Fruit fly (Drosophila melanogaster) whole organism, wandering third instar larva: ENCODE results near the gene Naa30B.

Source experiments
- Abd-B ChIP-seq: fragments of >200 bp; optimal IDR thresholded peaks from 2 replicates; lab custom pipeline; 2017; ENCODE audit warnings: missing biosample characterization, missing genetic modification characterization
- CG32264 ChIP-seq: fragments of 200-800 bp; sonication (Bioruptor generic); optimal IDR thresholded peaks from 2 replicates; lab custom pipeline; 2016; ENCODE audit warnings: missing biosample characterization, missing genetic modification characterization
- CG9705 ChIP-seq: fragments of 200-800 bp; sonication (Bioruptor generic); optimal IDR thresholded peaks from 2 replicates; lab custom pipeline; 2018; ENCODE audit warnings: missing biosample characterization, mild to moderate bottlenecking, missing genetic modification characterization
- CrebA ChIP-seq: fragments of 200-800 bp; sonication (Bioruptor generic); optimal IDR thresholded peaks from 2 replicates; lab custom pipeline; 2016; ENCODE audit warnings: missing biosample characterization, mild to moderate bottlenecking, missing genetic modification characterization, borderline replicate concordance
- Dfd ChIP-seq: fragments of >200 bp; optimal IDR thresholded peaks from 2 replicates; lab custom pipeline; 2017; ENCODE audit warnings: missing biosample characterization, missing genetic modification characterization
- Dif ChIP-seq: fragments of 200-275, 200-300 bp; sonication (Bioruptor generic); optimal IDR thresholded peaks from 2 replicates; lab custom pipeline; 2018; ENCODE audit warnings: missing biosample characterization, missing genetic modification characterization; ENCODE audit not compliant: partially characterized antibody
- GATAd ChIP-seq: sonication (Bioruptor generic); optimal IDR thresholded peaks from 2 replicates; lab custom pipeline; 2016; ENCODE audit warnings: missing biosample characterization, missing genetic modification characterization
- HLH106 ChIP-seq: fragments of 200-800 bp; optimal IDR thresholded peaks from 3 replicates; lab custom pipeline; 2019; ENCODE audit warnings: missing biosample characterization, mild to moderate bottlenecking, missing genetic modification characterization, moderate library complexity
- Hnf4 ChIP-seq: fragments of 200-800 bp; sonication (Bioruptor generic); optimal IDR thresholded peaks from 2 replicates; lab custom pipeline; 2016; ENCODE audit warnings: missing biosample characterization, mild to moderate bottlenecking, missing genetic modification characterization
- Hr78 ChIP-seq: fragments of >200 bp; optimal IDR thresholded peaks from 2 replicates; lab custom pipeline; 2017; ENCODE audit warnings: missing biosample characterization, missing genetic modification characterization
- Hr83 ChIP-seq: fragments of 200-300 bp; sonication (Bioruptor generic); optimal IDR thresholded peaks from 2 replicates; lab custom pipeline; 2016; ENCODE audit warnings: missing biosample characterization, mild to moderate bottlenecking, missing genetic modification characterization, moderate library complexity; ENCODE audit not compliant: poor library complexity, severe bottlenecking
- Jra ChIP-seq: sonication (Bioruptor generic); optimal IDR thresholded peaks from 2 replicates; lab custom pipeline; 2016; ENCODE audit warnings: missing biosample characterization, missing genetic modification characterization
- Mio ChIP-seq: sonication (Bioruptor generic); optimal IDR thresholded peaks from 2 replicates; lab custom pipeline; 2016; ENCODE audit warnings: missing biosample characterization, missing genetic modification characterization
- Myc ChIP-seq: fragments of >200 bp; optimal IDR thresholded peaks from 2 replicates; lab custom pipeline; 2017
- N ChIP-seq: fragments of >200 bp; optimal IDR thresholded peaks from 2 replicates; lab custom pipeline; 2018; ENCODE audit warnings: missing biosample characterization, missing external identifiers, missing genetic modification characterization
- OdsH ChIP-seq: fragments of 200-800 bp; sonication (Bioruptor generic); optimal IDR thresholded peaks from 2 replicates; lab custom pipeline; 2016; ENCODE audit warnings: missing biosample characterization, mild to moderate bottlenecking, missing genetic modification characterization
- Rel ChIP-seq, 2 experiments: fragments of 200-800 bp; sonication (Bioruptor generic) in 1 of 2; optimal IDR thresholded peaks; 2 replicates in 1 of 2; 3 replicates in 1 of 2; lab custom pipeline; 2016 to 2019; ENCODE audit warnings: mild to moderate bottlenecking in 2 of 2, missing biosample characterization in 2 of 2, missing genetic modification characterization in 2 of 2, moderate library complexity in 1 of 2
- Sp1 ChIP-seq: fragments of 200-800 bp; sonication (Bioruptor generic); optimal IDR thresholded peaks from 3 replicates; lab custom pipeline; 2019; ENCODE audit warnings: missing biosample characterization, mild to moderate bottlenecking, missing genetic modification characterization, moderate library complexity
- Vsx2 ChIP-seq: fragments of 200-300, 225-300 bp; sonication (Bioruptor generic); optimal IDR thresholded peaks from 2 replicates; lab custom pipeline; 2018; ENCODE audit warnings: missing biosample characterization, missing genetic modification characterization; ENCODE audit not compliant: partially characterized antibody
- br ChIP-seq: fragments of 200-800 bp; sonication (Bioruptor generic); optimal IDR thresholded peaks from 2 replicates; lab custom pipeline; 2016; ENCODE audit warnings: missing biosample characterization, missing genetic modification characterization
- brk ChIP-seq: fragments of 200-800 bp; sonication (Bioruptor generic); optimal IDR thresholded peaks from 2 replicates; lab custom pipeline; 2016; ENCODE audit warnings: missing biosample characterization, mild to moderate bottlenecking, missing genetic modification characterization
- dl ChIP-seq, 2 experiments: fragments of 175-275, 200-275 bp in 1 of 2; fragments of 200-275 bp in 1 of 2; sonication (Bioruptor generic); optimal IDR thresholded peaks; lab custom pipeline; 2018; ENCODE audit warnings: mild to moderate bottlenecking in 2 of 2, missing biosample characterization in 2 of 2, missing genetic modification characterization in 2 of 2, moderate library complexity in 2 of 2; ENCODE audit not compliant: partially characterized antibody in 2 of 2, insufficient read depth in 1 of 2
- dmrt93B ChIP-seq: fragments of 200-800 bp; sonication (Bioruptor generic); optimal IDR thresholded peaks from 2 replicates; lab custom pipeline; 2018; ENCODE audit warnings: missing biosample characterization, mild to moderate bottlenecking, missing genetic modification characterization
- dsf ChIP-seq: sonication (Bioruptor generic); optimal IDR thresholded peaks from 2 replicates; lab custom pipeline; 2016; ENCODE audit warnings: missing biosample characterization, missing genetic modification characterization, borderline replicate concordance
- ey ChIP-seq: fragments of 200-800 bp; sonication (Bioruptor generic); optimal IDR thresholded peaks from 2 replicates; lab custom pipeline; 2016; ENCODE audit warnings: missing biosample characterization, missing genetic modification characterization
- foxo ChIP-seq, 2 experiments: fragments of 200-800 bp; sonication (Bioruptor generic); optimal IDR thresholded peaks; 2 replicates in 1 of 2; 3 replicates in 1 of 2; lab custom pipeline; 2016 to 2017; ENCODE audit warnings: missing biosample characterization in 2 of 2, missing genetic modification characterization in 2 of 2
- fru ChIP-seq: fragments of 200-800 bp; sonication (Bioruptor generic); optimal IDR thresholded peaks from 3 replicates; lab custom pipeline; 2016; ENCODE audit warnings: missing biosample characterization, mild to moderate bottlenecking, missing genetic modification characterization
- h ChIP-seq: fragments of 200-800 bp; sonication (Bioruptor generic); optimal IDR thresholded peaks from 3 replicates; lab custom pipeline; 2016; ENCODE audit warnings: missing biosample characterization, mild to moderate bottlenecking, missing genetic modification characterization
- jim ChIP-seq: fragments of 175-275, 200-325 bp; sonication (Bioruptor generic); optimal IDR thresholded peaks from 2 replicates; lab custom pipeline; 2016; ENCODE audit warnings: missing biosample characterization, mild to moderate bottlenecking, missing genetic modification characterization
- lola ChIP-seq: fragments of >200 bp; optimal IDR thresholded peaks from 2 replicates; lab custom pipeline; 2017; ENCODE audit warnings: missing biosample characterization, missing genetic modification characterization
- pan ChIP-seq: fragments of >200 bp; optimal IDR thresholded peaks from 2 replicates; lab custom pipeline; 2017
- psq ChIP-seq: fragments of 200-800 bp; sonication (Bioruptor generic); optimal IDR thresholded peaks from 3 replicates; lab custom pipeline; 2017; ENCODE audit warnings: missing biosample characterization, mild to moderate bottlenecking, missing genetic modification characterization, moderate library complexity
- rgr ChIP-seq: fragments of 200-800 bp; sonication (Bioruptor generic); optimal IDR thresholded peaks from 3 replicates; lab custom pipeline; 2016; ENCODE audit warnings: missing biosample characterization, mild to moderate bottlenecking, missing genetic modification characterization
- sage ChIP-seq: fragments of 200-800 bp; sonication (Bioruptor generic); optimal IDR thresholded peaks from 2 replicates; lab custom pipeline; 2016; ENCODE audit warnings: missing biosample characterization, mild to moderate bottlenecking, missing genetic modification characterization
- sv ChIP-seq: fragments of 200-800 bp; sonication (Bioruptor generic); optimal IDR thresholded peaks from 3 replicates; lab custom pipeline; 2016; ENCODE audit warnings: missing biosample characterization, missing genetic modification characterization
- tai ChIP-seq: sonication (Bioruptor generic); optimal IDR thresholded peaks from 2 replicates; lab custom pipeline; 2016; ENCODE audit warnings: missing biosample characterization, missing genetic modification characterization
- usp ChIP-seq: fragments of >200 bp; optimal IDR thresholded peaks from 2 replicates; lab custom pipeline; 2017; ENCODE audit warnings: missing biosample characterization, missing genetic modification characterization
- woc ChIP-seq: sonication (Bioruptor generic); optimal IDR thresholded peaks from 2 replicates; lab custom pipeline; 2016; ENCODE audit warnings: missing biosample characterization, mild to moderate bottlenecking, missing genetic modification characterization

Gene Naa30B

DNA sequence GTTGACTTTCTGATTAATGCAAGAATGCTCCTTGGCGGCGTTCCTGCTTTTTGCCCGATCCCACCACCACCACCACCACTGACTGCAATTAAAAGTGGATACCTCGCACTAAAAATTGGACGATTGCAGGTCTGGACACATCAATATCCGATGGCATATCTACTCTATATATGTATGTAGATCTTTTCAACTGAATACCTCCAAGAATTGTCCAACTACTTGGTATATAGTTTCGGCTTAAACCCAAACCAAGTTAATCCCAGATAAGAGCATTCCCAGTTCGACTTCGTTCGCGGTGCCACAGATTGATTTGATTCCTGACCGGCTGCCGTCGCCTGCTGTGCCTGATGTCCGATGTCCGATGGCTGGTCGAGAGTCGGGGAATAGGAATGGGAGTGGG is 12.9 kb upstream of the Naa30B start:
- TF ChIP-seq lola (GFP tag; lab: Kevin White, UChicago) (no peak), HLH106 (tag; lab: Kevin White, UChicago) (peak; percentile 7), foxo (GFP tag; optimal IDR thresholded peaks at IDR 0.05; lab: Kevin White, UChicago) (peak in 1 of 2 experiments; percentile 3), woc (GFP tag; lab: Kevin White, UChicago) (peak; percentile 16), h (GFP tag; lab: Kevin White, UChicago) (peak; percentile 20)

dm6 chr3L:1478998-1479680 is 7.3 kb upstream of the Naa30B start:
- TF ChIP-seq Abd-B = no peak
- no peak for TF ChIP-seq woc (GFP tag; lab: Kevin White, UChicago)
- peak; percentile 50 for TF ChIP-seq fru (GFP tag; lab: Kevin White, UChicago)
- TF ChIP-seq Mio (GFP tag; lab: Kevin White, UChicago) = no peak
- peak; percentile 13 for TF ChIP-seq dmrt93B (GFP tag; lab: Kevin White, UChicago)
- TF ChIP-seq Dfd (GFP tag; lab: Kevin White, UChicago) = no peak
- peak; percentile 16 for TF ChIP-seq OdsH
- TF ChIP-seq psq (GFP tag; lab: Kevin White, UChicago) = peak; percentile 23
- TF ChIP-seq N (GFP tag; lab: Kevin White, UChicago) = no peak
- TF ChIP-seq Hr78 (GFP tag; lab: Kevin White, UChicago) = no peak
- TF ChIP-seq brk (GFP tag; lab: Kevin White, UChicago) = no peak
- TF ChIP-seq GATAd (GFP tag; lab: Kevin White, UChicago) = no peak
- no peak for TF ChIP-seq usp (GFP tag; lab: Kevin White, UChicago)
- peak; percentile 51 for TF ChIP-seq ey (GFP tag; lab: Kevin White, UChicago)
- TF ChIP-seq h (GFP tag; lab: Kevin White, UChicago) = peak; percentile 46
- no peak for TF ChIP-seq dl (GFP tag; optimal IDR thresholded peaks at IDR 0.05; lab: Kevin White, UChicago; ENCODE audit: insufficient read depth in 1 of 2, partially characterized antibody in 2 of 2)
- no peak for TF ChIP-seq lola (GFP tag; lab: Kevin White, UChicago)
- no peak for TF ChIP-seq Hnf4 (GFP tag; lab: Kevin White, UChicago)
- TF ChIP-seq CG9705 (GFP tag; lab: Kevin White, UChicago) = no peak
- TF ChIP-seq pan (lab: Kevin White, UChicago) = no peak
- no peak for TF ChIP-seq CrebA (GFP tag; lab: Kevin White, UChicago)
- no peak for TF ChIP-seq Vsx2
- peak; percentile 18 for TF ChIP-seq sv (GFP tag; lab: Kevin White, UChicago)
- TF ChIP-seq Dif (GFP tag; lab: Kevin White, UChicago) = no peak
- no peak for TF ChIP-seq Rel (GFP tag; optimal IDR thresholded peaks at IDR 0.05; lab: Kevin White, UChicago)
- TF ChIP-seq Rel (tag; optimal IDR thresholded peaks at IDR 0.05; lab: Kevin White, UChicago) = no peak
- no peak for TF ChIP-seq CG32264 (GFP tag; lab: Kevin White, UChicago)
- TF ChIP-seq Myc (lab: Kevin White, UChicago) = no peak
- no peak for TF ChIP-seq jim (GFP tag; lab: Kevin White, UChicago)
- TF ChIP-seq br (GFP tag; lab: Kevin White, UChicago) = peak; percentile 43
- TF ChIP-seq Hr83 (GFP tag; lab: Kevin White, UChicago) = no peak
- TF ChIP-seq HLH106 (tag; lab: Kevin White, UChicago) = peak; percentile 54
- no peak for TF ChIP-seq sage (GFP tag; lab: Kevin White, UChicago)
- peak in 1 of 2 experiments; percentile 59 for TF ChIP-seq foxo (GFP tag; optimal IDR thresholded peaks at IDR 0.05; lab: Kevin White, UChicago)
- TF ChIP-seq dsf = no peak
- TF ChIP-seq Jra (GFP tag; lab: Kevin White, UChicago) = no peak
- no peak for TF ChIP-seq tai (GFP tag; lab: Kevin White, UChicago)
- TF ChIP-seq Sp1 = peak; percentile 38
- TF ChIP-seq rgr (GFP tag; lab: Kevin White, UChicago) = peak; percentile 40
